Worm (Caenorhabditis elegans): ENCODE results near the gene C52E4.7.
A peak's percentile ranks its signal among the peaks of the same experiment; 100 is the strongest.

DNA sequence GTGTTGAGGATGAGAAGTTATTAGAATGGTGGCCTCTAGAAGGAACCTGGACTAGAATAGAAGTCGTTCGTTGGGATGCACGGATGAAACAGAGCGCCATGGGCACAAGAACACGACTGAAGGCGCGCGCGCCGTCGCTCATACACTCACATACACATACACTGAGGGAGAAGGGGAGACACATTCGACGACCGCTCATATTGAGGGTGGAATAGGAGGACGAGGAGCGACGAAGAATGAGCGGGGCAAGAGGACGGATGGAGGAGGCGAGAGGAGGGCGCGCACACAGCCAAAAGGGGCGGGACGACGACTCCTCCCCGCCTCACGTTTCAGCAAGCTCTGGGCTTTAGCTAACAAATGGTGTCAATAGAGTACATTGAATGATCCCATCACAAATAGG, 44.7 kb downstream of the C52E4.7 start:
- no peak for TF ChIP-seq nfya-1 (tag; optimal IDR thresholded peaks at IDR 0.05)
- TF ChIP-seq lin-11 (tag; optimal IDR thresholded peaks at IDR 0.05), result no peak
- TF ChIP-seq nhr-232 (tag; optimal IDR thresholded peaks at IDR 0.05), result no peak
- TF ChIP-seq ceh-14 (tag; optimal IDR thresholded peaks at IDR 0.05), result no peak
- TF ChIP-seq ceh-31 (tag; optimal IDR thresholded peaks at IDR 0.05), result peak; percentile 44
- TF ChIP-seq che-1 (tag; optimal IDR thresholded peaks at IDR 0.05), result no peak
- peak; percentile 26 for TF ChIP-seq hlh-6 (tag; optimal IDR thresholded peaks at IDR 0.05)
